Fruit fly (Drosophila melanogaster): ENCODE measurements around the gene CG33080.
A peak's percentile ranks its signal among the peaks of the same experiment; 100 is the strongest.

The CG33080 gene

DNA sequence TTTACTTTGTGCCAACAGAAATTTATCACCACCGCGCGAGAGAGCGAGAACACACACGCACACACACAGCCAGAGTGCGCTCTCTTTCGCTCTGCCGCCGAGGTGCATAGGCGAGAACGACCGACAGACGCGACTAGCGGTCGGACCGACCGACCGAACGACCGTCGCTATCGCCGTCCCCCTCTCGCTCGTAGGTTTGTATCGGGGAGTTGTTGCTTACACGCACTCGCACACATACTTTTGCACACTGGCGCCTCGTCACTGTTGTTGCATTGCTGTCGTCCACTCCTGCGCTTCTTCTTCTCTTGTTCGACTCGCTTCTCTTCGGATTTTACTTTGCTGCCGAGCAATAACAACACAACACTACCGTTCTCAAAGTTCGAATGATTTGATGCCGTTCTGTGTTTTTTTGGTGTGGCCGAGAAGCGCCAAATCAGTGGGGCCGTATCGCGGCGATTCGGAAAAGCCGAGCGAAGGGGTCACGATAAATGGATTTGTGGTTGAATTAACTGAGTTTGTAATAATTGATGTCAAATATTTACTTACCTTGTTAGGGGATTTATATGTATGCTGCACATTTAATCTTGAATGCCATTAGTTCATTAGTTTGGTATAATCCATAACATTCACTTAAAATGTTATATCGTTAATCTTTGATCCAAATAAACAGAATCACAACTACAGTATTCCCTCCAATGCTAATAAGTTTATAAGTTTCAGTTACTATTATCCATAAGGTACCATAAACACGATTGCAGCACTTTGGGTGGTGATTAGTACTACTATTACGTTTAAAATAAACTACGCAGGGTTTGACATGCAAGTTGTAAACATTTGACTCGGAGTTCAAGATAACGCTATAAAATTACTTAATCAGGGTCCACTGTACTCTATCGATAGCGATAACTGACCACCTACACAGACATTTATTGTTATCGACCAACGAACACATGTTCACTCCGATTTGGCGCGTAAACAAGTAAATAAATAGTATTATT is 29.6 kb upstream of the CG33080 start, which contains the start of the genes IntS6 and Rtel1 (continued):
- no peak for TF ChIP-seq zen2 (GFP tag; IDR thresholded peaks at IDR 0.05; ENCODE audit: partially characterized antibody)
- peak; percentile 89 for TF ChIP-seq lab (GFP tag; optimal IDR thresholded peaks at IDR 0.05)
- TF ChIP-seq jumu (GFP tag; optimal IDR thresholded peaks at IDR 0.05) = peak; percentile 93
- peak; percentile 65 for TF ChIP-seq CG13123 (GFP tag; optimal IDR thresholded peaks at IDR 0.05)
- peak; percentile 11 for TF ChIP-seq Sin3A (optimal IDR thresholded peaks at IDR 0.05)
- peak; percentile 100 for TF ChIP-seq chinmo (GFP tag; IDR thresholded peaks at IDR 0.05; ENCODE audit: partially characterized antibody)
- TF ChIP-seq Doc3 (GFP tag; IDR thresholded peaks at IDR 0.05; ENCODE audit: partially characterized antibody) = no peak
- peak; percentile 90 for TF ChIP-seq Meics (GFP tag; optimal IDR thresholded peaks at IDR 0.05)
- TF ChIP-seq crp (GFP tag; optimal IDR thresholded peaks at IDR 0.05) = peak in 1 of 2 experiments; percentile 74
- peak; percentile 73 for TF ChIP-seq CG18011 (GFP tag; optimal IDR thresholded peaks at IDR 0.05)
- peak; percentile 90 for TF ChIP-seq dmrt99B (tag; optimal IDR thresholded peaks at IDR 0.05)
- peak; percentile 91 for TF ChIP-seq CG13424 (tag; optimal IDR thresholded peaks at IDR 0.05)
- TF ChIP-seq CG4617 (GFP tag; optimal IDR thresholded peaks at IDR 0.05; ENCODE audit: borderline replicate concordance) = peak; percentile 74
- TF ChIP-seq Lhr (GFP tag; optimal IDR thresholded peaks at IDR 0.05) = peak; percentile 64
- peak; percentile 91 for TF ChIP-seq gro (GFP tag; optimal IDR thresholded peaks at IDR 0.05)
- peak; percentile 42; the same call in 1 of the 2 replicates for TF ChIP-seq bbx (GFP tag; IDR thresholded peaks at IDR 0.05; ENCODE audit: partially characterized antibody)
- TF ChIP-seq sc (optimal IDR thresholded peaks at IDR 0.05) = no peak
- peak; percentile 74 for TF ChIP-seq sc (GFP tag; optimal IDR thresholded peaks at IDR 0.05)
- peak; percentile 62; the same call in 1 of the 2 replicates for TF ChIP-seq bowl (GFP tag; IDR thresholded peaks at IDR 0.05)
- peak; percentile 86 for TF ChIP-seq schlank (tag; optimal IDR thresholded peaks at IDR 0.05)
- peak; percentile 74 for TF ChIP-seq CG2889 (GFP tag; IDR thresholded peaks at IDR 0.05)
- TF ChIP-seq Dip3 (GFP tag; optimal IDR thresholded peaks at IDR 0.05) = peak; percentile 91
- TF ChIP-seq CG11723 (GFP tag; optimal IDR thresholded peaks at IDR 0.05) = peak; percentile 74
- TF ChIP-seq CG17829 (tag; optimal IDR thresholded peaks at IDR 0.05) = peak; percentile 85
- TF ChIP-seq Adf1 (GFP tag; IDR thresholded peaks at IDR 0.05) = peak; percentile 73
- TF ChIP-seq Jarid2 (GFP tag; optimal IDR thresholded peaks at IDR 0.05) = peak; percentile 47
- TF ChIP-seq Chrac-16 (GFP tag; optimal IDR thresholded peaks at IDR 0.05) = peak; percentile 92
- no peak for TF ChIP-seq CG14860 (GFP tag; IDR thresholded peaks at IDR 0.05; ENCODE audit: partially characterized antibody)
- TF ChIP-seq CG16813 (GFP tag; IDR thresholded peaks at IDR 0.05; ENCODE audit: partially characterized antibody) = no peak; the same call in 2 of the 3 replicates
- peak; percentile 81 for TF ChIP-seq CG9437 (GFP tag; optimal IDR thresholded peaks at IDR 0.05)
- peak; percentile 84 for TF ChIP-seq CG12942 (GFP tag; optimal IDR thresholded peaks at IDR 0.05)
- peak; percentile 94 for TF ChIP-seq dysf (GFP tag; IDR thresholded peaks at IDR 0.05)
- peak; percentile 80 for TF ChIP-seq crc (GFP tag; optimal IDR thresholded peaks at IDR 0.05)
- TF ChIP-seq Tbp (GFP tag; optimal IDR thresholded peaks at IDR 0.05) = no peak
- TF ChIP-seq sqz (GFP tag; optimal IDR thresholded peaks at IDR 0.05) = peak; percentile 60
- TF ChIP-seq disco-r (GFP tag; optimal IDR thresholded peaks at IDR 0.05) = peak; percentile 89
- peak; percentile 61 for TF ChIP-seq sd (tag; optimal IDR thresholded peaks at IDR 0.05)
- TF ChIP-seq CG14441 (GFP tag; IDR thresholded peaks at IDR 0.05) = peak; percentile 89
- peak; percentile 69 for TF ChIP-seq salm (tag; optimal IDR thresholded peaks at IDR 0.05)
- peak; percentile 56; the same call in 1 of the 2 replicates for TF ChIP-seq CG43689 (GFP tag; IDR thresholded peaks at IDR 0.05)
- TF ChIP-seq CG11696 (GFP tag; IDR thresholded peaks at IDR 0.05) = peak; percentile 37; the same call in 1 of the 2 replicates
- peak; percentile 60 for TF ChIP-seq Vsx1 (GFP tag; optimal IDR thresholded peaks at IDR 0.05)
- TF ChIP-seq stc (GFP tag; IDR thresholded peaks at IDR 0.05) = peak; percentile 84
- TF ChIP-seq gcm (GFP tag; optimal IDR thresholded peaks at IDR 0.05) = peak; percentile 81
- peak; percentile 84 for TF ChIP-seq CG10654 (GFP tag; optimal IDR thresholded peaks at IDR 0.05)
- peak; percentile 85 for TF ChIP-seq CG4404 (GFP tag; IDR thresholded peaks at IDR 0.05)
- peak; percentile 79 for TF ChIP-seq CG6272 (GFP tag; IDR thresholded peaks at IDR 0.05)

All from whole organism, embryonic.